Worm (Caenorhabditis elegans): ENCODE measurements around the gene H08M01.1.

DNA sequence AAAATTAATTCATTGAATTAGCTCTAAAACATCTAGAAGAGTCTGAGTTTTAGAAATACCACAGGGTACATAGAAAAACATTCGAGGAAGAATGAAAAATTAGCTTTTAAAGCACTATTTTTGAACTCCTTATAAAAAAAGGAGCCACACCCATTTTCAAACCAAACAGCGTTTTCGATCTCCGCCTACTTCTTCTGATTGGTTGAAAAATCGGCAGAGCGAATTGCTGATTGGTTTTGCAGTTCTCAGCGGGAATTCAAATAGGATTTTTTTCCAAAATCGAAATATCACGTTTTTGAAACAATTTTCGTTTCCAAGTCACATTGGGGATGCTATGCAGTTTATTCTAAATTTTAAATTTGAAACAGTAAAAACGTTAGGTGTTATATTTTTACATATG lies 41.9 kb upstream of the H08M01.1 start:
- TF ChIP-seq lir-3 (tag; optimal IDR thresholded peaks at IDR 0.05; ENCODE audit: poor library complexity), result no peak
- no peak for TF ChIP-seq egl-27 (tag; optimal IDR thresholded peaks at IDR 0.05)
- no peak for TF ChIP-seq irx-1 (tag; optimal IDR thresholded peaks at IDR 0.05)
- no peak for TF ChIP-seq egl-13 (tag; optimal IDR thresholded peaks at IDR 0.05)
- TF ChIP-seq pqm-1 (tag; optimal IDR thresholded peaks at IDR 0.05), result no peak
- TF ChIP-seq dpl-1 (GFP tag; optimal IDR thresholded peaks at IDR 0.05), result no peak
- no peak for TF ChIP-seq zag-1 (tag; optimal IDR thresholded peaks at IDR 0.05)
- no peak for TF ChIP-seq mep-1 (tag; optimal IDR thresholded peaks at IDR 0.05)

Measured in whole organism, L1 larva.